Fruit fly (Drosophila melanogaster) whole organism, embryonic: Measurements from ENCODE around the gene usp.
A peak's percentile ranks its signal among the peaks of the same experiment; 100 is the strongest.

Experiments
- Ada2b ChIP-seq: fragments of 200-800 bp; sonication (Bioruptor generic); IDR thresholded peaks from 2 replicates; pipeline ENCODE4 v1.3.6; 2022; ENCODE audit warnings: missing biosample characterization, missing genetic modification characterization
- Bgb ChIP-seq: fragments of 200-800 bp; sonication (Bioruptor generic); IDR thresholded peaks from 2 replicates; pipeline ENCODE4 v1.3.6; 2022; ENCODE audit warnings: missing biosample characterization, missing genetic modification characterization; ENCODE audit not compliant: partially characterized antibody
- CG10267 ChIP-seq: fragments of 200-800 bp; sonication (Bioruptor generic); optimal IDR thresholded peaks from 2 replicates; lab custom pipeline; 2018; ENCODE audit warnings: missing biosample characterization, mild to moderate bottlenecking, missing genetic modification characterization, moderate library complexity
- CG10431 ChIP-seq: fragments of 200-800 bp; sonication (Bioruptor generic); optimal IDR thresholded peaks from 3 replicates; lab custom pipeline; 2018; ENCODE audit warnings: missing biosample characterization, mild to moderate bottlenecking, missing genetic modification characterization
- CG10565 ChIP-seq: fragments of 200-800 bp; sonication (Bioruptor generic); optimal IDR thresholded peaks from 3 replicates; lab custom pipeline; 2016; ENCODE audit warnings: missing biosample characterization, mild to moderate bottlenecking, missing genetic modification characterization
- CG1233 ChIP-seq: fragments of 200-800 bp; sonication (Bioruptor generic); optimal IDR thresholded peaks from 4 replicates; lab custom pipeline; 2018; ENCODE audit warnings: missing biosample characterization, mild to moderate bottlenecking, missing genetic modification characterization
- CG12744 ChIP-seq: fragments of 200-800 bp; sonication (Bioruptor generic); optimal IDR thresholded peaks from 2 replicates; lab custom pipeline; 2016; ENCODE audit warnings: missing biosample characterization, missing genetic modification characterization
- CG14441 ChIP-seq: fragments of 200-800 bp; sonication (Bioruptor generic); IDR thresholded peaks from 2 replicates; pipeline ENCODE4 v1.3.6; 2022; ENCODE audit warnings: missing biosample characterization, missing genetic modification characterization
- CG14860 ChIP-seq: fragments of 200-800 bp; sonication (Bioruptor generic); IDR thresholded peaks from 3 replicates; pipeline ENCODE4 v1.3.6; 2022; ENCODE audit warnings: missing biosample characterization, missing genetic modification characterization; ENCODE audit not compliant: partially characterized antibody
- CG15696 ChIP-seq: fragments of 200-800 bp; sonication (Bioruptor generic); optimal IDR thresholded peaks from 2 replicates; lab custom pipeline; 2019; ENCODE audit warnings: missing biosample characterization, mild to moderate bottlenecking, missing genetic modification characterization, moderate library complexity
- CG17328 ChIP-seq: fragments of 200-800 bp; sonication (Bioruptor generic); IDR thresholded peaks from 2 replicates; pipeline ENCODE4 v1.3.6; 2022; ENCODE audit warnings: missing biosample characterization, missing genetic modification characterization
- CG18011 ChIP-seq: fragments of 200-800 bp; sonication (Bioruptor generic); optimal IDR thresholded peaks from 2 replicates; lab custom pipeline; 2017; ENCODE audit warnings: missing biosample characterization, missing genetic modification characterization, mild to moderate bottlenecking, moderate library complexity, missing genotype
- CG3838 ChIP-seq: fragments of 200-800 bp; sonication (Bioruptor generic); optimal IDR thresholded peaks from 3 replicates; lab custom pipeline; 2016; ENCODE audit warnings: missing biosample characterization, missing genetic modification characterization
- CG3995 ChIP-seq: fragments of 200-800 bp; sonication (Bioruptor generic); optimal IDR thresholded peaks from 3 replicates; lab custom pipeline; 2016; ENCODE audit warnings: missing biosample characterization, missing genetic modification characterization
- CG42726 ChIP-seq: fragments of 200-800 bp; sonication (Bioruptor generic); IDR thresholded peaks from 2 replicates; pipeline ENCODE4 v1.3.6; 2022; ENCODE audit warnings: missing biosample characterization, missing genetic modification characterization; ENCODE audit not compliant: partially characterized antibody
- CG6683 ChIP-seq: fragments of 200-800 bp; sonication (Bioruptor generic); optimal IDR thresholded peaks from 2 replicates; lab custom pipeline; 2017; ENCODE audit warnings: missing biosample characterization, mild to moderate bottlenecking, missing genetic modification characterization, missing genetic modification reagents
- CG7271 ChIP-seq: fragments of 200-800 bp; sonication (Bioruptor generic); optimal IDR thresholded peaks from 2 replicates; lab custom pipeline; 2018; ENCODE audit warnings: missing biosample characterization, mild to moderate bottlenecking, missing genetic modification characterization, moderate library complexity
- Deaf1 ChIP-seq: fragments of 200-800 bp; optimal IDR thresholded peaks from 3 replicates; lab custom pipeline; 2019; ENCODE audit warnings: missing biosample characterization, mild to moderate bottlenecking, missing genetic modification characterization, moderate library complexity
- Elba2 ChIP-seq: fragments of 200-800 bp; sonication (Bioruptor generic); optimal IDR thresholded peaks from 3 replicates; lab custom pipeline; 2016; ENCODE audit warnings: missing biosample characterization, missing genetic modification characterization
- HLHmδ ChIP-seq: fragments of 200-800 bp; sonication (Bioruptor generic); optimal IDR thresholded peaks from 2 replicates; lab custom pipeline; 2018; ENCODE audit warnings: missing biosample characterization, mild to moderate bottlenecking, missing genetic modification characterization, moderate library complexity
- Hmx ChIP-seq: fragments of 200-800 bp; sonication (Bioruptor generic); optimal IDR thresholded peaks from 2 replicates; lab custom pipeline; 2016; ENCODE audit warnings: missing biosample characterization, missing genetic modification characterization
- Lhr ChIP-seq: fragments of 200-800 bp; sonication (Bioruptor generic); optimal IDR thresholded peaks from 3 replicates; lab custom pipeline; 2017; ENCODE audit warnings: mild to moderate bottlenecking, missing biosample characterization, missing genetic modification reagents, missing genetic modification characterization
- Mes4 ChIP-seq: fragments of 200-800 bp; sonication (Bioruptor generic); optimal IDR thresholded peaks from 2 replicates; lab custom pipeline; 2016; ENCODE audit warnings: missing biosample characterization, missing genetic modification characterization
- NfI ChIP-seq: fragments of 200-800 bp; sonication (Bioruptor generic); optimal IDR thresholded peaks from 3 replicates; lab custom pipeline; 2018; ENCODE audit warnings: missing biosample characterization, mild to moderate bottlenecking, missing genetic modification characterization, moderate library complexity
- PHDP ChIP-seq: fragments of 200-800 bp; sonication (Bioruptor generic); optimal IDR thresholded peaks from 3 replicates; lab custom pipeline; 2018; ENCODE audit warnings: missing biosample characterization, mild to moderate bottlenecking, missing genetic modification characterization, moderate library complexity
- Rfx ChIP-seq: fragments of 200-800 bp; sonication (Bioruptor generic); IDR thresholded peaks from 2 replicates; pipeline ENCODE4 v1.3.6; 2022; ENCODE audit warnings: missing biosample characterization, missing genetic modification characterization
- Sox102F ChIP-seq: fragments of 200-800 bp; sonication (Bioruptor generic); optimal IDR thresholded peaks from 2 replicates; lab custom pipeline; 2018; ENCODE audit warnings: missing biosample characterization, mild to moderate bottlenecking, missing genetic modification characterization, moderate library complexity
- al ChIP-seq: fragments of 200-800 bp; sonication (Bioruptor generic); IDR thresholded peaks from 2 replicates; pipeline ENCODE4 v1.3.6; 2022; ENCODE audit warnings: missing biosample characterization, missing genetic modification characterization
- dati ChIP-seq: fragments of 200-800 bp; sonication (Bioruptor generic); IDR thresholded peaks from 2 replicates; pipeline ENCODE4 v1.3.6; 2022; ENCODE audit warnings: missing biosample characterization, missing genetic modification characterization
- dimm ChIP-seq: fragments of 200-800 bp; sonication (Bioruptor generic); IDR thresholded peaks from 2 replicates; pipeline ENCODE4 v1.3.6; 2022; ENCODE audit warnings: missing biosample characterization, missing genetic modification characterization
- dmrt99B ChIP-seq: fragments of 200-800 bp; sonication (Bioruptor generic); optimal IDR thresholded peaks from 2 replicates; lab custom pipeline; 2018; ENCODE audit warnings: missing biosample characterization, mild to moderate bottlenecking, missing genetic modification characterization, moderate library complexity
- dysf ChIP-seq: fragments of 200-800 bp; sonication (Bioruptor generic); IDR thresholded peaks from 3 replicates; pipeline ENCODE4 v1.3.6; 2022; ENCODE audit warnings: missing biosample characterization, missing genetic modification characterization
- ems ChIP-seq: fragments of 200-800 bp; sonication (Bioruptor generic); optimal IDR thresholded peaks from 3 replicates; lab custom pipeline; 2016; ENCODE audit warnings: missing biosample characterization, missing genetic modification characterization
- eve ChIP-seq, 2 experiments: fragments of >200 bp; optimal IDR thresholded peaks; 2 replicates each; lab custom pipeline; 2017; ENCODE audit warnings: missing biosample characterization in 2 of 2, missing genetic modification characterization in 2 of 2
- eyg ChIP-seq: fragments of 200-800 bp; sonication (Bioruptor generic); optimal IDR thresholded peaks from 3 replicates; lab custom pipeline; 2016; ENCODE audit warnings: missing biosample characterization, missing genetic modification characterization
- fd64A ChIP-seq: fragments of 200-800 bp; sonication (Bioruptor generic); optimal IDR thresholded peaks from 3 replicates; lab custom pipeline; 2018; ENCODE audit warnings: missing biosample characterization, mild to moderate bottlenecking, missing genetic modification characterization
- fd96Cb ChIP-seq: fragments of 200-800 bp; sonication (Bioruptor generic); optimal IDR thresholded peaks from 2 replicates; lab custom pipeline; 2018; ENCODE audit warnings: missing biosample characterization, mild to moderate bottlenecking, missing genetic modification characterization, moderate library complexity
- gfzf ChIP-seq: fragments of 200-800 bp; sonication (Bioruptor generic); optimal IDR thresholded peaks from 2 replicates; lab custom pipeline; 2016; ENCODE audit warnings: missing biosample characterization, mild to moderate bottlenecking, missing genetic modification characterization, moderate library complexity
- knrl ChIP-seq: fragments of 200-800 bp; sonication (Bioruptor generic); IDR thresholded peaks from 3 replicates; pipeline ENCODE4 v1.3.6; 2022; ENCODE audit warnings: missing biosample characterization, missing genetic modification characterization; ENCODE audit not compliant: partially characterized antibody
- p53 ChIP-seq: fragments of 200-800 bp; sonication (Bioruptor generic); optimal IDR thresholded peaks from 2 replicates; lab custom pipeline; 2016; ENCODE audit warnings: missing biosample characterization, missing genetic modification characterization
- pnt ChIP-seq: fragments of 200-800 bp; sonication (Bioruptor generic); optimal IDR thresholded peaks from 3 replicates; lab custom pipeline; 2016; ENCODE audit warnings: missing biosample characterization, missing genetic modification characterization
- ro ChIP-seq: fragments of 200-800 bp; sonication (Bioruptor generic); IDR thresholded peaks from 2 replicates; pipeline ENCODE4 v1.3.6; 2022; ENCODE audit warnings: missing biosample characterization, missing genetic modification characterization
- scrt ChIP-seq: fragments of 200-800 bp; sonication (Bioruptor generic); optimal IDR thresholded peaks from 2 replicates; lab custom pipeline; 2018; ENCODE audit warnings: missing biosample characterization, mild to moderate bottlenecking, missing genetic modification characterization, moderate library complexity
- seq ChIP-seq: fragments of 200-800 bp; sonication (Bioruptor generic); IDR thresholded peaks from 2 replicates; pipeline ENCODE4 v1.3.6; 2022; ENCODE audit warnings: missing biosample characterization, missing genetic modification characterization
- sim ChIP-seq: fragments of 200-800 bp; sonication (Bioruptor generic); IDR thresholded peaks from 2 replicates; pipeline ENCODE4 v1.3.6; 2022; ENCODE audit warnings: missing biosample characterization, missing genetic modification characterization
- sima ChIP-seq: fragments of 200-800 bp; sonication (Bioruptor generic); optimal IDR thresholded peaks from 2 replicates; lab custom pipeline; 2016; ENCODE audit warnings: missing biosample characterization, missing genetic modification characterization
- slbo ChIP-seq: fragments of 200-800 bp; sonication (Bioruptor generic); IDR thresholded peaks from 2 replicates; pipeline ENCODE4 v1.3.6; 2022; ENCODE audit warnings: missing biosample characterization, missing genetic modification characterization
- sug ChIP-seq: fragments of 200-800 bp; optimal IDR thresholded peaks from 2 replicates; lab custom pipeline; 2019; ENCODE audit warnings: missing biosample characterization, mild to moderate bottlenecking, missing genetic modification characterization, moderate library complexity
- wdn ChIP-seq: fragments of 200-800 bp; sonication (Bioruptor generic); IDR thresholded peaks from 2 replicates; pipeline ENCODE4 v1.3.6; 2022; ENCODE audit warnings: missing biosample characterization, missing genetic modification characterization
- zfh1 ChIP-seq: fragments of 200-800 bp; sonication (Bioruptor generic); IDR thresholded peaks from 3 replicates; pipeline ENCODE4 v1.3.6; 2022; ENCODE audit warnings: missing biosample characterization, missing genetic modification characterization

Gene usp

DNA sequence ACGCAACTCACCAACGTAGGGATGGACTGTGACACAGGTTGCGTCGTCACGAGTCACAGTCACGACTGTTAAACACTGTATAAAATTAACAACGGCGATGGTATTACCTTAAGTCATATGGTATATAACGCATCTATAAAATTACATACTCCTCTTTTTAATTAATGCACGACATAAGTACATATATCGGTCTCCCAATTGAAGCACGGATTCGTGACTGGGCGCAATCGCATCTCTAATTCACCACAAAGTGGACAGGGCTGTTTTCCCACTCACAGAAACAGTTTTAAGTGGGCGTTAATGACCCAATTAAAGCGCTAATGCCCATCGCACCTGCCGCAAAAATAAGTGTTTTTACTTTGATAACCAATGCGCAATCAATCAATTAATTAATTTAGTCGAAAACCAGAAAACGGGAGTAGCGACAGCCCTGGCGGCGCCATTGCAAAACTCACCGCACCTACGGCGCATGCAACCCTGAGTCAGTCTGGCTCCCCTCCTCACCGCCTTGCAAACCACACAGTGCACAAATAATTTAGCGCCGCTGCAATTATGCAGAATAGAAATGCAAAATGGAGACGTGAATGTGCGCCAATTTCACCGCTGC, 696 bp downstream of the usp start, which contains the start of gene CG4313 (continued):
- TF ChIP-seq Ada2b (GFP tag; lab: Robert Waterston, UW) (peak; percentile 51), Deaf1 (peak; percentile 36), CG14860 (GFP tag; lab: Robert Waterston, UW) (peak; percentile 88), gfzf (GFP tag; lab: Kevin White, UChicago) (peak; percentile 22), CG3995 (GFP tag; lab: Kevin White, UChicago) (peak; percentile 97), scrt (peak; percentile 44), Bgb (GFP tag; lab: Robert Waterston, UW) (peak; percentile 69), Hmx (peak; percentile 7), CG10431 (no peak), sima (GFP tag; lab: Kevin White, UChicago) (no peak), dimm (no peak), Mes4 (GFP tag; lab: Kevin White, UChicago) (peak; percentile 60), dysf (GFP tag; lab: Robert Waterston, UW) (peak; percentile 76), ro (GFP tag; lab: Robert Waterston, UW) (no peak), CG7271 (tag; lab: Kevin White, UChicago) (no peak), CG18011 (GFP tag; lab: Kevin White, UChicago) (peak; percentile 53), CG12744 (GFP tag; lab: Kevin White, UChicago) (peak; percentile 26), wdn (GFP tag; lab: Robert Waterston, UW) (0 out of 2 replicates have a peak, but pooled peaks have one; percentile 22), fd96Cb (tag; lab: Kevin White, UChicago) (peak; percentile 62), CG15696 (tag; lab: Kevin White, UChicago) (peak; percentile 72), eve (GFP tag; optimal IDR thresholded peaks at IDR 0.05; lab: Kevin White, UChicago) (no peak), CG1233 (GFP tag; lab: Kevin White, UChicago) (peak; percentile 70), NfI (GFP tag; lab: Kevin White, UChicago) (peak; percentile 58), seq (peak; percentile 30; the same call in 1 of the 2 replicates), Lhr (peak; percentile 13), CG10267 (tag; lab: Kevin White, UChicago) (peak; percentile 57), p53 (peak; percentile 69), Sox102F (peak; percentile 63), ems (GFP tag; lab: Kevin White, UChicago) (peak; percentile 66), Rfx (GFP tag; lab: Robert Waterston, UW) (peak; percentile 85), sug (tag; lab: Kevin White, UChicago) (peak; percentile 76), al (peak; percentile 52; the same call in 1 of the 2 replicates), PHDP (peak; percentile 52), dati (GFP tag; lab: Robert Waterston, UW) (no peak), eyg (GFP tag; lab: Kevin White, UChicago) (peak; percentile 44), HLHmδ (GFP tag; lab: Kevin White, UChicago) (no peak), CG14441 (GFP tag; lab: Robert Waterston, UW) (peak; percentile 48; the same call in 1 of the 2 replicates), dmrt99B (tag; lab: Kevin White, UChicago) (peak; percentile 52), CG3838 (GFP tag; lab: Kevin White, UChicago) (no peak), fd64A (GFP tag; lab: Kevin White, UChicago) (no peak), pnt (GFP tag; lab: Kevin White, UChicago) (peak; percentile 57), CG6683 (GFP tag; lab: Kevin White, UChicago) (no peak), Elba2 (no peak), CG10565 (no peak), slbo (GFP tag; lab: Robert Waterston, UW) (peak; percentile 79), CG42726 (GFP tag; lab: Robert Waterston, UW) (peak; percentile 35; the same call in 1 of the 2 replicates), knrl (GFP tag; lab: Robert Waterston, UW) (peak; percentile 92), sim (GFP tag; lab: Robert Waterston, UW) (no peak), zfh1 (peak; percentile 54; the same call in 1 of the 3 replicates), CG17328 (GFP tag; lab: Robert Waterston, UW) (peak; percentile 48; the same call in 1 of the 2 replicates)
